Fruit fly (Drosophila melanogaster) whole organism, embryonic: ENCODE data around the gene CG6785.
A peak's percentile ranks its signal among the peaks of the same experiment; 100 is the strongest.

ENCODE experiments used
- Ada2b ChIP-seq: fragments of 200-800 bp; sonication (Bioruptor generic); IDR thresholded peaks from 2 replicates; pipeline ENCODE4 v1.3.6; 2022; ENCODE audit warnings: missing biosample characterization, missing genetic modification characterization
- Adf1 ChIP-seq: fragments of 200-800 bp; sonication (Bioruptor generic); IDR thresholded peaks from 2 replicates; pipeline ENCODE4 v1.3.6; 2022; ENCODE audit warnings: missing biosample characterization, missing genetic modification characterization
- CG10274 ChIP-seq: fragments of 200-800 bp; sonication (Bioruptor generic); optimal IDR thresholded peaks from 3 replicates; lab custom pipeline; 2017; ENCODE audit warnings: missing biosample characterization, mild to moderate bottlenecking, missing genetic modification characterization
- CG10431 ChIP-seq: fragments of 200-800 bp; sonication (Bioruptor generic); optimal IDR thresholded peaks from 3 replicates; lab custom pipeline; 2018; ENCODE audit warnings: missing biosample characterization, mild to moderate bottlenecking, missing genetic modification characterization
- CG11085 ChIP-seq: fragments of 200-800 bp; sonication (Bioruptor generic); IDR thresholded peaks from 2 replicates; pipeline ENCODE4 v1.3.6; 2022; ENCODE audit warnings: missing biosample characterization, missing genetic modification characterization
- CG11504 ChIP-seq: fragments of 200-800 bp; sonication (Bioruptor generic); optimal IDR thresholded peaks from 3 replicates; lab custom pipeline; 2019; ENCODE audit warnings: missing biosample characterization, mild to moderate bottlenecking, missing genetic modification characterization, moderate library complexity
- CG11560 ChIP-seq: fragments of 200-800 bp; sonication (Bioruptor generic); IDR thresholded peaks from 3 replicates; pipeline ENCODE4 v1.3.6; 2022; ENCODE audit warnings: missing biosample characterization, missing genetic modification characterization
- CG12071 ChIP-seq: fragments of 200-800 bp; sonication (Bioruptor generic); optimal IDR thresholded peaks from 3 replicates; lab custom pipeline; 2018; ENCODE audit warnings: missing biosample characterization, mild to moderate bottlenecking, missing genetic modification characterization
- CG14014 ChIP-seq: fragments of 200-800 bp; sonication (Bioruptor generic); IDR thresholded peaks from 2 replicates; pipeline ENCODE4 v1.3.6; 2022; ENCODE audit warnings: missing biosample characterization, missing genetic modification characterization
- CG15011 ChIP-seq: fragments of 200-800 bp; sonication (Bioruptor generic); optimal IDR thresholded peaks from 3 replicates; lab custom pipeline; 2018; ENCODE audit warnings: missing biosample characterization, mild to moderate bottlenecking, missing genetic modification characterization
- CG15514 ChIP-seq: fragments of 200-800 bp; sonication (Bioruptor generic); optimal IDR thresholded peaks from 3 replicates; lab custom pipeline; 2017; ENCODE audit warnings: missing biosample characterization, missing genetic modification characterization, mild to moderate bottlenecking, moderate library complexity, missing genetic modification reagents
- CG1603 ChIP-seq: fragments of 200-800 bp; sonication (Bioruptor generic); optimal IDR thresholded peaks from 2 replicates; lab custom pipeline; 2019; ENCODE audit warnings: missing biosample characterization, mild to moderate bottlenecking, missing genetic modification characterization, moderate library complexity
- CG17361 ChIP-seq: fragments of 200-800 bp; sonication (Bioruptor generic); IDR thresholded peaks from 3 replicates; pipeline ENCODE4 v1.3.6; 2022; ENCODE audit warnings: missing biosample characterization, missing genetic modification characterization
- CG17385 ChIP-seq: fragments of 200-800 bp; sonication (Bioruptor generic); optimal IDR thresholded peaks from 3 replicates; lab custom pipeline; 2018; ENCODE audit warnings: missing biosample characterization, mild to moderate bottlenecking, missing genetic modification characterization
- CG18011 ChIP-seq: fragments of 200-800 bp; sonication (Bioruptor generic); optimal IDR thresholded peaks from 2 replicates; lab custom pipeline; 2017; ENCODE audit warnings: missing biosample characterization, missing genetic modification characterization, mild to moderate bottlenecking, moderate library complexity, missing genotype
- CG18476 ChIP-seq: fragments of 200-800 bp; sonication (Bioruptor generic); optimal IDR thresholded peaks from 2 replicates; lab custom pipeline; 2016; ENCODE audit warnings: missing biosample characterization, mild to moderate bottlenecking, missing genetic modification characterization
- CG33557 ChIP-seq: fragments of 200-800 bp; sonication (Bioruptor generic); optimal IDR thresholded peaks from 2 replicates; lab custom pipeline; 2019; ENCODE audit warnings: missing biosample characterization, mild to moderate bottlenecking, missing genetic modification characterization, moderate library complexity
- CG4282 ChIP-seq: fragments of 200-800 bp; sonication (Bioruptor generic); optimal IDR thresholded peaks from 2 replicates; lab custom pipeline; 2016; ENCODE audit warnings: missing biosample characterization, missing genetic modification characterization
- CG4404 ChIP-seq: fragments of 200-800 bp; sonication (Bioruptor generic); IDR thresholded peaks from 2 replicates; pipeline ENCODE4 v1.3.6; 2022; ENCODE audit warnings: missing biosample characterization, missing genetic modification characterization
- CG9876 ChIP-seq: fragments of 200-800 bp; sonication (Bioruptor generic); optimal IDR thresholded peaks from 2 replicates; lab custom pipeline; 2016; ENCODE audit warnings: missing biosample characterization, missing genetic modification characterization
- CHES-1-like ChIP-seq: fragments of 200-800 bp; sonication (Bioruptor generic); optimal IDR thresholded peaks from 2 replicates; lab custom pipeline; 2016; ENCODE audit warnings: missing biosample characterization, missing genetic modification characterization
- CTCF ChIP-seq: fragments of 200-800 bp; sonication (Bioruptor generic); optimal IDR thresholded peaks from 2 replicates; lab custom pipeline; 2017; ENCODE audit warnings: missing biosample characterization, mild to moderate bottlenecking, missing genetic modification characterization, moderate library complexity
- Doc3 ChIP-seq: fragments of 200-800 bp; sonication (Bioruptor generic); IDR thresholded peaks from 3 replicates; pipeline ENCODE4 v1.3.6; 2022; ENCODE audit warnings: missing biosample characterization, missing genetic modification characterization; ENCODE audit not compliant: partially characterized antibody
- Fer3 ChIP-seq: fragments of 200-800 bp; sonication (Bioruptor generic); optimal IDR thresholded peaks from 2 replicates; lab custom pipeline; 2018; ENCODE audit warnings: missing biosample characterization, mild to moderate bottlenecking, missing genetic modification characterization, moderate library complexity
- HLH3B ChIP-seq: fragments of 200-800 bp; sonication (Bioruptor generic); IDR thresholded peaks from 2 replicates; pipeline ENCODE4 v1.3.6; 2022; ENCODE audit warnings: missing biosample characterization, missing genetic modification characterization
- MBD-R2 ChIP-seq: fragments of 200-800 bp; sonication (Bioruptor generic); IDR thresholded peaks from 2 replicates; pipeline ENCODE4 v1.3.6; 2022; ENCODE audit warnings: missing biosample characterization, missing genetic modification characterization
- Myb ChIP-seq: fragments of 200-800 bp; sonication (Bioruptor generic); optimal IDR thresholded peaks from 2 replicates; lab custom pipeline; 2016; ENCODE audit warnings: missing biosample characterization, missing genetic modification characterization
- Nf-YA ChIP-seq: fragments of 200-800 bp; sonication (Bioruptor generic); IDR thresholded peaks from 2 replicates; pipeline ENCODE4 v1.3.6; 2022; ENCODE audit warnings: missing biosample characterization, missing genetic modification characterization
- Nf-YC ChIP-seq: fragments of 200-800 bp; optimal IDR thresholded peaks from 3 replicates; lab custom pipeline; 2019; ENCODE audit warnings: missing biosample characterization, mild to moderate bottlenecking, missing genetic modification characterization, moderate library complexity
- Ptx1 ChIP-seq: fragments of 200-800 bp; sonication (Bioruptor generic); IDR thresholded peaks from 2 replicates; pipeline ENCODE4 v1.3.6; 2022; ENCODE audit warnings: missing biosample characterization, missing genetic modification characterization
- Ravus ChIP-seq: fragments of 200-800 bp; sonication (Bioruptor generic); IDR thresholded peaks from 2 replicates; pipeline ENCODE4 v1.3.6; 2022; ENCODE audit warnings: missing biosample characterization, missing genetic modification characterization
- Rfx ChIP-seq: fragments of 200-800 bp; sonication (Bioruptor generic); IDR thresholded peaks from 2 replicates; pipeline ENCODE4 v1.3.6; 2022; ENCODE audit warnings: missing biosample characterization, missing genetic modification characterization
- Ssrp ChIP-seq: fragments of 200-800 bp; sonication (Bioruptor generic); optimal IDR thresholded peaks from 2 replicates; lab custom pipeline; 2018; ENCODE audit warnings: missing biosample characterization, mild to moderate bottlenecking, missing genetic modification characterization, moderate library complexity
- Xbp1 ChIP-seq: fragments of 200-800 bp; sonication (Bioruptor generic); optimal IDR thresholded peaks from 3 replicates; lab custom pipeline; 2016; ENCODE audit warnings: missing biosample characterization, mild to moderate bottlenecking, missing genetic modification characterization
- bcd ChIP-seq: fragments of 200-800 bp; sonication (Bioruptor generic); optimal IDR thresholded peaks from 2 replicates; lab custom pipeline; 2017; ENCODE audit warnings: missing biosample characterization, mild to moderate bottlenecking, missing genetic modification characterization
- chinmo ChIP-seq: fragments of 200-800 bp; sonication (Bioruptor generic); IDR thresholded peaks from 4 replicates; pipeline ENCODE4 v1.3.6; 2022; ENCODE audit warnings: missing biosample characterization, missing genetic modification characterization; ENCODE audit not compliant: partially characterized antibody
- chm ChIP-seq: fragments of 200-800 bp; sonication (Bioruptor generic); IDR thresholded peaks from 2 replicates; pipeline ENCODE4 v1.3.6; 2022; ENCODE audit warnings: missing biosample characterization, missing genetic modification characterization
- cwo ChIP-seq: fragments of 200-800 bp; sonication (Bioruptor generic); optimal IDR thresholded peaks from 3 replicates; lab custom pipeline; 2017; ENCODE audit warnings: missing biosample characterization, missing genetic modification characterization, mild to moderate bottlenecking, moderate library complexity, missing genetic modification reagents
- dm ChIP-seq: fragments of 200-800 bp; sonication (Bioruptor generic); optimal IDR thresholded peaks from 3 replicates; lab custom pipeline; 2016; ENCODE audit warnings: missing biosample characterization, missing genetic modification characterization
- ems ChIP-seq: fragments of 200-800 bp; sonication (Bioruptor generic); optimal IDR thresholded peaks from 3 replicates; lab custom pipeline; 2016; ENCODE audit warnings: missing biosample characterization, missing genetic modification characterization
- fd64A ChIP-seq: fragments of 200-800 bp; sonication (Bioruptor generic); optimal IDR thresholded peaks from 3 replicates; lab custom pipeline; 2018; ENCODE audit warnings: missing biosample characterization, mild to moderate bottlenecking, missing genetic modification characterization
- lmd ChIP-seq: fragments of 200-800 bp; sonication (Bioruptor generic); IDR thresholded peaks from 2 replicates; pipeline ENCODE4 v1.3.6; 2022; ENCODE audit warnings: missing biosample characterization, missing genetic modification characterization
- org-1 ChIP-seq: fragments of 200-800 bp; sonication (Bioruptor generic); optimal IDR thresholded peaks from 2 replicates; lab custom pipeline; 2017; ENCODE audit warnings: missing biosample characterization, missing genetic modification characterization
- ranshi ChIP-seq: fragments of 200-800 bp; sonication (Bioruptor generic); IDR thresholded peaks from 2 replicates; pipeline ENCODE4 v1.3.6; 2022; ENCODE audit warnings: missing biosample characterization, missing genetic modification characterization
- rib ChIP-seq: fragments of 200-800 bp; sonication (Bioruptor generic); IDR thresholded peaks from 2 replicates; pipeline ENCODE4 v1.3.6; 2022; ENCODE audit warnings: missing biosample characterization, missing genetic modification characterization
- salm ChIP-seq: fragments of 200-800 bp; sonication (Bioruptor generic); optimal IDR thresholded peaks from 2 replicates; lab custom pipeline; 2018; ENCODE audit warnings: missing biosample characterization, mild to moderate bottlenecking, missing genetic modification characterization
- scrt ChIP-seq: fragments of 200-800 bp; sonication (Bioruptor generic); optimal IDR thresholded peaks from 2 replicates; lab custom pipeline; 2018; ENCODE audit warnings: missing biosample characterization, mild to moderate bottlenecking, missing genetic modification characterization, moderate library complexity
- seq ChIP-seq: fragments of 200-800 bp; sonication (Bioruptor generic); IDR thresholded peaks from 2 replicates; pipeline ENCODE4 v1.3.6; 2022; ENCODE audit warnings: missing biosample characterization, missing genetic modification characterization
- sna ChIP-seq: fragments of 200-800 bp; sonication (Bioruptor generic); IDR thresholded peaks from 2 replicates; pipeline ENCODE4 v1.3.6; 2022; ENCODE audit warnings: missing biosample characterization, missing genetic modification characterization; ENCODE audit not compliant: partially characterized antibody
- tap ChIP-seq: fragments of 200-800 bp; optimal IDR thresholded peaks from 3 replicates; lab custom pipeline; 2019; ENCODE audit warnings: missing biosample characterization, mild to moderate bottlenecking, missing genetic modification characterization, moderate library complexity
- tx ChIP-seq: fragments of 200-800 bp; sonication (Bioruptor generic); optimal IDR thresholded peaks from 2 replicates; lab custom pipeline; 2016; ENCODE audit warnings: missing biosample characterization, missing genetic modification characterization

Gene CG6785

dm6 chr2L:12002922-12003791 is 41.8 kb downstream of the CG6785 start (continued):
- TF ChIP-seq Adf1 (GFP tag; lab: Robert Waterston, UW), result no peak
- no peak for TF ChIP-seq CG15011 (GFP tag; lab: Kevin White, UChicago)
- TF ChIP-seq seq (GFP tag; lab: Robert Waterston, UW), result no peak
- TF ChIP-seq CG17361 (GFP tag; lab: Robert Waterston, UW), result no peak
- no peak for TF ChIP-seq fd64A (GFP tag; lab: Kevin White, UChicago)
- peak; percentile 63 for TF ChIP-seq Xbp1 (GFP tag; lab: Kevin White, UChicago)
- TF ChIP-seq scrt, result no peak
- TF ChIP-seq org-1 (GFP tag; lab: Kevin White, UChicago), result no peak
- no peak for TF ChIP-seq salm (tag; lab: Kevin White, UChicago)
- no peak for TF ChIP-seq Myb (GFP tag; lab: Kevin White, UChicago)
- TF ChIP-seq ranshi, result no peak
- no peak for TF ChIP-seq CG14014 (GFP tag; lab: Robert Waterston, UW)
- no peak for TF ChIP-seq CG10274
- peak; percentile 43 for TF ChIP-seq Fer3 (tag; lab: Kevin White, UChicago)
- no peak for TF ChIP-seq HLH3B
- no peak for TF ChIP-seq CG4282 (GFP tag; lab: Kevin White, UChicago)
- TF ChIP-seq CG18011 (GFP tag; lab: Kevin White, UChicago), result no peak
- no peak for TF ChIP-seq Nf-YC (tag; lab: Kevin White, UChicago)
- no peak for TF ChIP-seq Ptx1 (GFP tag; lab: Robert Waterston, UW)
- TF ChIP-seq CG11560 (tag; lab: Robert Waterston, UW), result no peak
- TF ChIP-seq lmd, result no peak
- TF ChIP-seq CTCF (GFP tag; lab: Kevin White, UChicago), result no peak
- TF ChIP-seq rib (GFP tag; lab: Robert Waterston, UW), result no peak
- no peak for TF ChIP-seq MBD-R2
- TF ChIP-seq CHES-1-like, result no peak
- no peak for TF ChIP-seq Ravus
- no peak for TF ChIP-seq CG17385
- peak; percentile 39 for TF ChIP-seq CG1603 (tag; lab: Kevin White, UChicago)
- no peak for TF ChIP-seq dm (GFP tag; lab: Kevin White, UChicago)
- TF ChIP-seq tx (GFP tag; lab: Kevin White, UChicago), result no peak
- no peak for TF ChIP-seq CG11085 (GFP tag; lab: Robert Waterston, UW)
- no peak for TF ChIP-seq chm (GFP tag; lab: Robert Waterston, UW)
- no peak for TF ChIP-seq sna (GFP tag; lab: Robert Waterston, UW)
- TF ChIP-seq CG15514 (GFP tag; lab: Kevin White, UChicago), result peak; percentile 93
- no peak for TF ChIP-seq CG9876 (GFP tag; lab: Kevin White, UChicago)
- TF ChIP-seq chinmo, result no peak
- TF ChIP-seq CG10431 (GFP tag; lab: Kevin White, UChicago), result peak; percentile 97
- TF ChIP-seq Ada2b (GFP tag; lab: Robert Waterston, UW), result no peak
- no peak for TF ChIP-seq CG18476 (GFP tag; lab: Kevin White, UChicago)
- no peak for TF ChIP-seq Doc3
- peak; percentile 100 for TF ChIP-seq cwo (GFP tag; lab: Kevin White, UChicago)
- TF ChIP-seq CG4404 (GFP tag; lab: Robert Waterston, UW), result no peak
- peak; percentile 33 for TF ChIP-seq CG11504 (tag; lab: Kevin White, UChicago)
- no peak for TF ChIP-seq Rfx
- peak; percentile 48 for TF ChIP-seq tap (tag; lab: Kevin White, UChicago)
- TF ChIP-seq Ssrp (tag; lab: Kevin White, UChicago), result peak; percentile 14
- TF ChIP-seq CG33557 (GFP tag; lab: Kevin White, UChicago), result peak; percentile 0
- peak; percentile 16 for TF ChIP-seq CG12071 (GFP tag; lab: Kevin White, UChicago)
- TF ChIP-seq bcd (GFP tag; lab: Kevin White, UChicago), result peak; percentile 27
- TF ChIP-seq Nf-YA, result no peak
- TF ChIP-seq ems (GFP tag; lab: Kevin White, UChicago), result peak; percentile 1
